Fruit fly (Drosophila melanogaster) whole organism, embryonic: ENCODE data around the gene CG32712.
A peak's percentile ranks its signal among the peaks of the same experiment; 100 is the strongest.

ENCODE experiments used
- Atf3 ChIP-seq: fragments of 200-800 bp; sonication (Bioruptor generic); optimal IDR thresholded peaks from 3 replicates; lab custom pipeline; 2016; ENCODE audit warnings: missing biosample characterization, missing genetic modification characterization
- CG10209 ChIP-seq: fragments of 200-800 bp; sonication (Bioruptor generic); optimal IDR thresholded peaks from 3 replicates; lab custom pipeline; 2017; ENCODE audit warnings: missing biosample characterization, mild to moderate bottlenecking, missing genetic modification characterization, missing genetic modification reagents
- CG10431 ChIP-seq: fragments of 200-800 bp; sonication (Bioruptor generic); optimal IDR thresholded peaks from 3 replicates; lab custom pipeline; 2018; ENCODE audit warnings: missing biosample characterization, mild to moderate bottlenecking, missing genetic modification characterization
- CG10543 ChIP-seq: fragments of 200-800 bp; sonication (Bioruptor generic); optimal IDR thresholded peaks from 3 replicates; lab custom pipeline; 2017; ENCODE audit warnings: missing biosample characterization, mild to moderate bottlenecking, missing genetic modification characterization, moderate library complexity
- CG10565 ChIP-seq: fragments of 200-800 bp; sonication (Bioruptor generic); optimal IDR thresholded peaks from 3 replicates; lab custom pipeline; 2016; ENCODE audit warnings: missing biosample characterization, mild to moderate bottlenecking, missing genetic modification characterization
- CG11456 ChIP-seq: fragments of 200-800 bp; sonication (Bioruptor generic); IDR thresholded peaks from 3 replicates; pipeline ENCODE4 v1.3.6; 2022; ENCODE audit warnings: missing biosample characterization, missing genetic modification characterization
- CG11695 ChIP-seq: fragments of 200-800 bp; sonication (Bioruptor generic); IDR thresholded peaks from 3 replicates; pipeline ENCODE4 v1.3.6; 2022; ENCODE audit warnings: missing biosample characterization, missing genetic modification characterization
- CG14014 ChIP-seq: fragments of 200-800 bp; sonication (Bioruptor generic); IDR thresholded peaks from 2 replicates; pipeline ENCODE4 v1.3.6; 2022; ENCODE audit warnings: missing biosample characterization, missing genetic modification characterization
- CG14965 ChIP-seq: fragments of 200-800 bp; sonication (Bioruptor generic); optimal IDR thresholded peaks from 2 replicates; lab custom pipeline; 2016; ENCODE audit warnings: missing biosample characterization, missing genetic modification characterization, borderline replicate concordance
- CG17186 ChIP-seq: fragments of 200-800 bp; sonication (Bioruptor generic); optimal IDR thresholded peaks from 3 replicates; lab custom pipeline; 2017; ENCODE audit warnings: missing biosample characterization, missing genetic modification reagents, missing genetic modification characterization
- CG18599 ChIP-seq: fragments of 200-800 bp; sonication (Bioruptor generic); optimal IDR thresholded peaks from 3 replicates; lab custom pipeline; 2017; ENCODE audit warnings: missing biosample characterization, missing genetic modification characterization, mild to moderate bottlenecking, moderate library complexity, missing genetic modification reagents
- CG2199 ChIP-seq: fragments of 200-800 bp; sonication (Bioruptor generic); IDR thresholded peaks from 3 replicates; pipeline ENCODE4 v1.3.6; 2022; ENCODE audit warnings: missing biosample characterization, missing genetic modification characterization
- CG30403 ChIP-seq: fragments of 200-800 bp; sonication (Bioruptor generic); optimal IDR thresholded peaks from 3 replicates; lab custom pipeline; 2016; ENCODE audit warnings: missing biosample characterization, missing genetic modification characterization
- CG31365 ChIP-seq: fragments of 200-800 bp; sonication (Bioruptor generic); optimal IDR thresholded peaks from 2 replicates; lab custom pipeline; 2018; ENCODE audit warnings: missing biosample characterization, mild to moderate bottlenecking, missing genetic modification characterization
- CG32532 ChIP-seq: fragments of 200-800 bp; sonication (Bioruptor generic); IDR thresholded peaks from 2 replicates; pipeline ENCODE4 v1.3.6; 2022; ENCODE audit warnings: missing biosample characterization, missing genetic modification characterization
- CG34422 ChIP-seq: fragments of 200-800 bp; sonication (Bioruptor generic); IDR thresholded peaks from 3 replicates; pipeline ENCODE4 v1.3.6; 2022; ENCODE audit warnings: missing biosample characterization, missing genetic modification characterization
- CG6254 ChIP-seq: fragments of 200-800 bp; sonication (Bioruptor generic); optimal IDR thresholded peaks from 3 replicates; lab custom pipeline; 2017; ENCODE audit warnings: mild to moderate bottlenecking, missing biosample characterization, missing genetic modification reagents, missing genetic modification characterization
- CG8388 ChIP-seq: fragments of 200-800 bp; sonication (Bioruptor generic); optimal IDR thresholded peaks from 2 replicates; lab custom pipeline; 2019; ENCODE audit warnings: missing biosample characterization, mild to moderate bottlenecking, missing genetic modification characterization, moderate library complexity
- CTCF ChIP-seq: fragments of 200-800 bp; sonication (Bioruptor generic); optimal IDR thresholded peaks from 2 replicates; lab custom pipeline; 2017; ENCODE audit warnings: missing biosample characterization, mild to moderate bottlenecking, missing genetic modification characterization, moderate library complexity
- D19A ChIP-seq: fragments of 200-800 bp; optimal IDR thresholded peaks from 3 replicates; lab custom pipeline; 2019; ENCODE audit warnings: missing biosample characterization, mild to moderate bottlenecking, missing genetic modification characterization, moderate library complexity
- Dek ChIP-seq: fragments of 200-800 bp; sonication (Bioruptor generic); optimal IDR thresholded peaks from 3 replicates; lab custom pipeline; 2019; ENCODE audit warnings: missing biosample characterization, mild to moderate bottlenecking, missing genetic modification characterization, moderate library complexity
- Dfd ChIP-seq, 2 experiments: fragments of >200 bp; optimal IDR thresholded peaks; 2 replicates each; lab custom pipeline; 2017; ENCODE audit warnings: missing biosample characterization in 2 of 2, missing genetic modification characterization in 2 of 2
- Dip2 ChIP-seq: fragments of 200-800 bp; sonication (Bioruptor generic); IDR thresholded peaks from 2 replicates; pipeline ENCODE4 v1.3.6; 2022; ENCODE audit warnings: missing biosample characterization, missing genetic modification characterization
- MESR4 ChIP-seq: fragments of 200-800 bp; sonication (Bioruptor generic); optimal IDR thresholded peaks from 2 replicates; lab custom pipeline; 2018; ENCODE audit warnings: missing biosample characterization, mild to moderate bottlenecking, missing genetic modification characterization, moderate library complexity
- Ptx1 ChIP-seq: fragments of 200-800 bp; sonication (Bioruptor generic); IDR thresholded peaks from 2 replicates; pipeline ENCODE4 v1.3.6; 2022; ENCODE audit warnings: missing biosample characterization, missing genetic modification characterization
- Sry-δ ChIP-seq: fragments of 200-800 bp; sonication (Bioruptor generic); optimal IDR thresholded peaks from 2 replicates; lab custom pipeline; 2016; ENCODE audit warnings: missing biosample characterization, missing genetic modification characterization
- Tbp ChIP-seq: fragments of >200 bp; optimal IDR thresholded peaks from 2 replicates; lab custom pipeline; 2018; ENCODE audit warnings: missing biosample characterization, missing genetic modification characterization
- bab2 ChIP-seq: fragments of 200-800 bp; sonication (Bioruptor generic); optimal IDR thresholded peaks from 2 replicates; lab custom pipeline; 2016; ENCODE audit warnings: missing biosample characterization, missing genetic modification characterization
- cad ChIP-seq: fragments of >200 bp; optimal IDR thresholded peaks from 2 replicates; lab custom pipeline; 2017; ENCODE audit warnings: missing biosample characterization, missing genetic modification characterization
- cato ChIP-seq: fragments of 200-800 bp; sonication (Bioruptor generic); optimal IDR thresholded peaks from 2 replicates; lab custom pipeline; 2016; ENCODE audit warnings: missing biosample characterization, missing genetic modification characterization, borderline replicate concordance
- caup ChIP-seq: fragments of 200-800 bp; sonication (Bioruptor generic); optimal IDR thresholded peaks from 3 replicates; lab custom pipeline; 2017; ENCODE audit warnings: missing biosample characterization, mild to moderate bottlenecking, missing genetic modification characterization, moderate library complexity; ENCODE audit not compliant: severe bottlenecking
- cwo ChIP-seq: fragments of 200-800 bp; sonication (Bioruptor generic); optimal IDR thresholded peaks from 3 replicates; lab custom pipeline; 2017; ENCODE audit warnings: missing biosample characterization, missing genetic modification characterization, mild to moderate bottlenecking, moderate library complexity, missing genetic modification reagents
- ewg ChIP-seq: fragments of 200-800 bp; sonication (Bioruptor generic); optimal IDR thresholded peaks from 3 replicates; lab custom pipeline; 2017; ENCODE audit warnings: mild to moderate bottlenecking, missing biosample characterization, missing genetic modification reagents, missing genetic modification characterization
- fd3F ChIP-seq: fragments of 200-800 bp; sonication (Bioruptor generic); optimal IDR thresholded peaks from 2 replicates; lab custom pipeline; 2018; ENCODE audit warnings: missing biosample characterization, mild to moderate bottlenecking, missing genetic modification characterization, moderate library complexity
- gem ChIP-seq: fragments of 200-800 bp; sonication (Bioruptor generic); optimal IDR thresholded peaks from 2 replicates; lab custom pipeline; 2019; ENCODE audit warnings: missing biosample characterization, mild to moderate bottlenecking, missing genetic modification characterization, moderate library complexity
- hb ChIP-seq: fragments of 200-800 bp; sonication (Bioruptor generic); IDR thresholded peaks from 3 replicates; pipeline ENCODE4 v1.3.6; 2022; ENCODE audit warnings: missing biosample characterization, missing genetic modification characterization; ENCODE audit not compliant: partially characterized antibody
- kni ChIP-seq: fragments of 200-800 bp; sonication (Bioruptor generic); optimal IDR thresholded peaks from 3 replicates; lab custom pipeline; 2017; ENCODE audit warnings: mild to moderate bottlenecking, missing biosample characterization, missing genetic modification reagents, missing genetic modification characterization
- knrl ChIP-seq: fragments of 200-800 bp; sonication (Bioruptor generic); IDR thresholded peaks from 3 replicates; pipeline ENCODE4 v1.3.6; 2022; ENCODE audit warnings: missing biosample characterization, missing genetic modification characterization; ENCODE audit not compliant: partially characterized antibody
- luna ChIP-seq: fragments of 200-800 bp; sonication (Bioruptor generic); optimal IDR thresholded peaks from 2 replicates; lab custom pipeline; 2016; ENCODE audit warnings: missing biosample characterization, missing genetic modification characterization
- onecut ChIP-seq: fragments of 200-800 bp; sonication (Bioruptor generic); IDR thresholded peaks from 2 replicates; pipeline ENCODE4 v1.3.6; 2022; ENCODE audit warnings: missing biosample characterization, missing genetic modification characterization
- pita ChIP-seq: fragments of 200-800 bp; sonication (Bioruptor generic); optimal IDR thresholded peaks from 2 replicates; lab custom pipeline; 2017; ENCODE audit warnings: missing biosample characterization, mild to moderate bottlenecking, missing genetic modification characterization
- pzg ChIP-seq: fragments of 200-800 bp; sonication (Bioruptor generic); optimal IDR thresholded peaks from 3 replicates; lab custom pipeline; 2018; ENCODE audit warnings: missing biosample characterization, mild to moderate bottlenecking, missing genetic modification characterization, moderate library complexity
- ranshi ChIP-seq: fragments of 200-800 bp; sonication (Bioruptor generic); IDR thresholded peaks from 2 replicates; pipeline ENCODE4 v1.3.6; 2022; ENCODE audit warnings: missing biosample characterization, missing genetic modification characterization
- ro ChIP-seq: fragments of 200-800 bp; sonication (Bioruptor generic); IDR thresholded peaks from 2 replicates; pipeline ENCODE4 v1.3.6; 2022; ENCODE audit warnings: missing biosample characterization, missing genetic modification characterization
- run ChIP-seq: fragments of 200-800 bp; sonication (Bioruptor generic); optimal IDR thresholded peaks from 3 replicates; lab custom pipeline; 2018; ENCODE audit warnings: missing biosample characterization, mild to moderate bottlenecking, missing genetic modification characterization
- sr ChIP-seq: fragments of 200-800 bp; sonication (Bioruptor generic); IDR thresholded peaks from 3 replicates; pipeline ENCODE4 v1.3.6; 2022; ENCODE audit warnings: missing biosample characterization, missing genetic modification characterization
- tap ChIP-seq: fragments of 200-800 bp; optimal IDR thresholded peaks from 3 replicates; lab custom pipeline; 2019; ENCODE audit warnings: missing biosample characterization, mild to moderate bottlenecking, missing genetic modification characterization, moderate library complexity
- ttk ChIP-seq: fragments of 200-800 bp; sonication (Bioruptor generic); IDR thresholded peaks from 2 replicates; pipeline ENCODE4 v2.1.2; 2022; ENCODE audit warnings: missing biosample characterization, missing genetic modification characterization
- tup ChIP-seq: fragments of 200-800 bp; sonication (Bioruptor generic); optimal IDR thresholded peaks from 2 replicates; lab custom pipeline; 2016; ENCODE audit warnings: missing biosample characterization, mild to moderate bottlenecking, missing genetic modification characterization, moderate library complexity
- yki ChIP-seq: fragments of >200 bp; optimal IDR thresholded peaks from 3 replicates; lab custom pipeline; 2018

Gene CG32712

DNA sequence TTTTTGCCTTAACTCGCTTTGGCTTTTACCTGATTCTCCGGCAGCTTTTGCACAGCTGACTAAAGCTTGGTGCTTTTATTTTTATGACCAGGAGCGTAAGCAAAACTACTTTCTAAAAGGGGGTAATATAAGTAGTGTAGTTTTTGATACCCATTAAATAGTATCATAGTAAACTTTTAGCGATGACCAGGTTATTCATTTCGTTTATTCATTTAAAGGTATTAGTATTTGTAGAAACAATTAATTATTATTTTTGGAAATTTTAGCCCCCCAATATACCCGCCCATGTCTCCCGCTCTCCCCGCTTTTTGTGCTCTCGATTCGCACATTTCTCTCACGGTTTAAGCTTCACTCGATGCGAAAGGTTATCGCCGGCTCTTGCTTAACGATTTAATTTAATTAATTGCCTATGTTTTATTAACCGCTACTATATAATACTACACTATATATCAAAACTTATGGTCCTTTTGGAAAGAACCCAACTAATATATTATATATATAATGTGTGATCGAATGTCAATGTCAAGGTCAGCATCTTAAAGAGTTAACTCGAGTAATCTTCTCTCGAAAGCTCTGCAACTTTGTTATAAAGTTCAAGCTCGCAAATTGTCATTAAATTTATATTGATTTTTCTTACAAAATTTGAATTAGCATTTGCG, 30.9 kb upstream of the CG32712 start, which contains the start of gene Sptr (continued):
- peak; percentile 33 for TF ChIP-seq CTCF (GFP tag; lab: Kevin White, UChicago)
- no peak for TF ChIP-seq CG17186 (GFP tag; lab: Kevin White, UChicago)
- no peak for TF ChIP-seq kni (GFP tag; lab: Kevin White, UChicago)
- TF ChIP-seq tup, result peak; percentile 35
- TF ChIP-seq CG8388 (GFP tag; lab: Kevin White, UChicago), result peak; percentile 60
- peak; percentile 93 for TF ChIP-seq CG11695 (GFP tag; lab: Robert Waterston, UW)
- peak; percentile 92 for TF ChIP-seq caup
- peak; percentile 14 for TF ChIP-seq Atf3
- TF ChIP-seq CG31365 (tag; lab: Kevin White, UChicago), result peak; percentile 55
- peak; percentile 26 for TF ChIP-seq Sry-δ (GFP tag; lab: Kevin White, UChicago)
- TF ChIP-seq Dfd (GFP tag; optimal IDR thresholded peaks at IDR 0.05; lab: Kevin White, UChicago), result no peak
- peak; percentile 89 for TF ChIP-seq ranshi
- TF ChIP-seq pita (GFP tag; lab: Kevin White, UChicago), result no peak
- peak; percentile 90 for TF ChIP-seq Ptx1
- TF ChIP-seq CG6254 (GFP tag; lab: Kevin White, UChicago), result peak; percentile 49
- TF ChIP-seq CG10209 (GFP tag; lab: Kevin White, UChicago), result peak; percentile 87
- peak; percentile 95 for TF ChIP-seq CG32532 (GFP tag; lab: Robert Waterston, UW)
- TF ChIP-seq ro (GFP tag; lab: Robert Waterston, UW), result peak; percentile 56
- TF ChIP-seq luna (GFP tag; lab: Kevin White, UChicago), result peak; percentile 65
- TF ChIP-seq CG18599 (GFP tag; lab: Kevin White, UChicago), result peak; percentile 96
- peak; percentile 90 for TF ChIP-seq CG30403 (GFP tag; lab: Kevin White, UChicago)
- no peak for TF ChIP-seq MESR4 (GFP tag; lab: Kevin White, UChicago)
- no peak for TF ChIP-seq yki (lab: Kevin White, UChicago)
- TF ChIP-seq Tbp (GFP tag; lab: Kevin White, UChicago), result no peak
- TF ChIP-seq cad (GFP tag; lab: Kevin White, UChicago), result no peak
- peak; percentile 92 for TF ChIP-seq CG14014 (GFP tag; lab: Robert Waterston, UW)
- TF ChIP-seq knrl (GFP tag; lab: Robert Waterston, UW), result no peak
- peak; percentile 90 for TF ChIP-seq cwo (GFP tag; lab: Kevin White, UChicago)
- TF ChIP-seq ttk, result peak; percentile 82
- TF ChIP-seq cato (GFP tag; lab: Kevin White, UChicago), result peak; percentile 43
- TF ChIP-seq CG10431 (GFP tag; lab: Kevin White, UChicago), result no peak
- peak; percentile 86 for TF ChIP-seq tap (tag; lab: Kevin White, UChicago)
- no peak for TF ChIP-seq CG14965 (GFP tag; lab: Kevin White, UChicago)
- 0 out of 3 replicates have a peak, but pooled peaks have one; percentile 36 for TF ChIP-seq CG2199
- TF ChIP-seq onecut, result peak; percentile 63
- TF ChIP-seq Dip2 (GFP tag; lab: Robert Waterston, UW), result no peak
- TF ChIP-seq gem (tag; lab: Kevin White, UChicago), result peak; percentile 93
- TF ChIP-seq sr (GFP tag; lab: Robert Waterston, UW), result peak; percentile 44; the same call in 1 of the 3 replicates
- TF ChIP-seq pzg (GFP tag; lab: Kevin White, UChicago), result peak; percentile 12
- peak; percentile 91 for TF ChIP-seq CG10543 (GFP tag; lab: Kevin White, UChicago)
- TF ChIP-seq CG11456 (GFP tag; lab: Robert Waterston, UW), result peak; percentile 88
- TF ChIP-seq Dek (tag; lab: Kevin White, UChicago), result peak; percentile 91
- TF ChIP-seq D19A (tag; lab: Kevin White, UChicago), result peak; percentile 79
- no peak for TF ChIP-seq CG10565 (GFP tag; lab: Kevin White, UChicago)
- peak; percentile 75 for TF ChIP-seq run (tag; lab: Kevin White, UChicago)
- no peak for TF ChIP-seq hb (GFP tag; lab: Robert Waterston, UW)
- peak; percentile 88 for TF ChIP-seq CG34422 (GFP tag; lab: Robert Waterston, UW)
- TF ChIP-seq fd3F (GFP tag; lab: Kevin White, UChicago), result peak; percentile 86
- peak; percentile 76 for TF ChIP-seq bab2 (GFP tag; lab: Kevin White, UChicago)
- peak; percentile 66 for TF ChIP-seq ewg (GFP tag; lab: Kevin White, UChicago)
